Worm (Caenorhabditis elegans): Measurements from ENCODE around the gene F54D12.2.

DNA sequence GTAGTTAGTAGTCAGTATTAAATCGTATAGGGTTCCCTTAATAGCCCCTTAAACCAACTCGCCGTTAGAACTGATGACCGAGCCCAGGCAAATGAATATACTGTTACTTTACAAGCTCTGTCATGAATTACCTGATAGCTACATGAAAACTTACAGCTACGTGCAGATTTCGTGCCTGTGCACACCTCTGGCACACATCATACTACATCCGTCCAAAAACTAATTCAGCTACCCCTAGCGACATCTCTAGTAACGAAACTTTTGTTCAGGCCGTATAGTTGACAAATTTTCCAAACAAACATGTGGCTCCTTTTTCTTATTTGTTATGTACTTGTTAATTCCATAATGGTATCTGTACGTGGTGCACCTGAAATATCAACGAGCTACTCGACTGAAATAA, 1.6 kb downstream of the F54D12.2 start, which contains the start of gene F54D12.1:
- TF ChIP-seq W03F9.2 (tag; optimal IDR thresholded peaks at IDR 0.05) (no peak), him-1 (tag; optimal IDR thresholded peaks at IDR 0.05) (no peak), dao-5 (tag; optimal IDR thresholded peaks at IDR 0.05) (no peak)
